Fruit fly (Drosophila melanogaster): ENCODE data around the gene CG17111.

DNA sequence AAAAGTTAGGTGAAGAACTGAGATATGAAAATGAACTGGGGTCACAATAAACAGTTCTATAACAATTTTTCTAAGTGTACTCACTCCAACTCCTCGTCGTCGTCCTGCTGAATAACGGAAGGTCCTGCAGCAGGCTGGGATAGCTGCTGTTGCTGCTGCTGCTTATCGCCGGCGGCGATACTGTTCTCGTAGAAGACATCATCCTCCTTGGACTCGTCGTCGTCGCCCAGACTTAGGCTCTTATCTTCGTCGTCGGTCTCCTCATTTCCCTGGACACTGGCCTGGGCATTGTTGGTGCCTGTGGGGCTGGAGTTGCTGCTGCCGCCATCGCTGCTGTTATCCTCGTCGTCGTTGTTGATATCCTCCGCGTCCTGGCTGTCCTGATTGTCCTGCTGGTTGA is 14.2 kb upstream of the CG17111 start:
- TF ChIP-seq Clk (GFP tag; optimal IDR thresholded peaks at IDR 0.05) (no peak), CG7045 (GFP tag; optimal IDR thresholded peaks at IDR 0.05) (no peak), kay (GFP tag; ENCODE audit: borderline replicate concordance) (no peak), pad (GFP tag; optimal IDR thresholded peaks at IDR 0.05) (no peak), tj (GFP tag; optimal IDR thresholded peaks at IDR 0.05) (no peak), CG12768 (GFP tag; optimal IDR thresholded peaks at IDR 0.05) (no peak)

Data from whole organism, adult.